Fruit fly (Drosophila melanogaster) whole organism, prepupa: ENCODE results near the gene Schip1.
A peak's percentile ranks its signal among the peaks of the same experiment; 100 is the strongest.

ENCODE experiments used
- CG10631 ChIP-seq: fragments of 200-800 bp; sonication (Bioruptor generic); optimal IDR thresholded peaks from 2 replicates; lab custom pipeline; 2016; ENCODE audit warnings: missing biosample characterization, missing genetic modification characterization
- CG10669 ChIP-seq: fragments of 200-800 bp; sonication (Bioruptor generic); optimal IDR thresholded peaks from 3 replicates; lab custom pipeline; 2018; ENCODE audit warnings: missing biosample characterization, mild to moderate bottlenecking, missing genetic modification characterization, moderate library complexity
- CG15336 ChIP-seq: fragments of 200-800 bp; sonication (Bioruptor generic); IDR thresholded peaks from 2 replicates; pipeline ENCODE4 v1.3.6; 2022; ENCODE audit warnings: missing biosample characterization, missing genetic modification characterization
- CG16779 ChIP-seq: fragments of 200-800 bp; sonication (Bioruptor generic); optimal IDR thresholded peaks from 3 replicates; lab custom pipeline; 2017; ENCODE audit warnings: missing biosample characterization, mild to moderate bottlenecking, missing genetic modification characterization
- CG3032 ChIP-seq: fragments of 200-800 bp; optimal IDR thresholded peaks from 2 replicates; lab custom pipeline; 2019; ENCODE audit warnings: missing biosample characterization, mild to moderate bottlenecking, missing genetic modification characterization, moderate library complexity
- CG34406 ChIP-seq: fragments of 200-800 bp; sonication (Bioruptor generic); optimal IDR thresholded peaks from 3 replicates; lab custom pipeline; 2016; ENCODE audit warnings: missing biosample characterization, missing genetic modification characterization
- CG6163 ChIP-seq: fragments of 200-800 bp; sonication (Bioruptor generic); IDR thresholded peaks from 3 replicates; pipeline ENCODE4 v1.3.6; 2022; ENCODE audit warnings: missing biosample characterization, missing genetic modification characterization
- CG6276 ChIP-seq: fragments of 200-800 bp; sonication (Bioruptor generic); optimal IDR thresholded peaks from 2 replicates; lab custom pipeline; 2017; ENCODE audit warnings: missing biosample characterization, mild to moderate bottlenecking, missing genetic modification characterization
- CG6792 ChIP-seq: fragments of 200-800 bp; sonication (Bioruptor generic); optimal IDR thresholded peaks from 3 replicates; lab custom pipeline; 2016; ENCODE audit warnings: missing biosample characterization, missing genetic modification characterization
- CG6808 ChIP-seq: fragments of 200-800 bp; sonication (Bioruptor generic); optimal IDR thresholded peaks from 3 replicates; lab custom pipeline; 2017; ENCODE audit warnings: missing biosample characterization, missing genetic modification characterization, mild to moderate bottlenecking, moderate library complexity, missing genetic modification reagents
- CG6854 ChIP-seq: fragments of 200-800 bp; sonication (Bioruptor generic); optimal IDR thresholded peaks from 2 replicates; lab custom pipeline; 2017; ENCODE audit warnings: missing biosample characterization, mild to moderate bottlenecking, missing genetic modification characterization
- CG7368 ChIP-seq: fragments of 200-800 bp; sonication (Bioruptor generic); optimal IDR thresholded peaks from 3 replicates; lab custom pipeline; 2016; ENCODE audit warnings: missing biosample characterization, missing genetic modification characterization
- CG8119 ChIP-seq: fragments of 200-800 bp; sonication (Bioruptor generic); IDR thresholded peaks from 3 replicates; pipeline ENCODE4 v1.3.6; 2022; ENCODE audit warnings: missing biosample characterization, missing genetic modification characterization
- Eip78C ChIP-seq: fragments of 200-800 bp; sonication (Bioruptor generic); peaks from one replicate; lab custom pipeline; 2016; ENCODE audit warnings: missing biosample characterization, missing genetic modification characterization
- Eip93F ChIP-seq: fragments of 200-800 bp; sonication (Bioruptor generic); optimal IDR thresholded peaks from 2 replicates; lab custom pipeline; 2016; ENCODE audit warnings: missing biosample characterization, mild to moderate bottlenecking, missing genetic modification characterization
- Ets96B ChIP-seq: fragments of 200-800 bp; optimal IDR thresholded peaks from 2 replicates; lab custom pipeline; 2019; ENCODE audit warnings: missing biosample characterization, mild to moderate bottlenecking, missing genetic modification characterization, moderate library complexity
- Gug ChIP-seq: fragments of 200-800 bp; sonication (Bioruptor generic); IDR thresholded peaks from 2 replicates; pipeline ENCODE4 v1.3.6; 2022; ENCODE audit warnings: missing biosample characterization, missing genetic modification characterization
- Hr38 ChIP-seq: sonication (Bioruptor generic); optimal IDR thresholded peaks from 2 replicates; lab custom pipeline; 2016; ENCODE audit warnings: missing biosample characterization, missing genetic modification characterization
- Hr39 ChIP-seq: fragments of 200-800 bp; sonication (Bioruptor generic); optimal IDR thresholded peaks from 2 replicates; lab custom pipeline; 2016; ENCODE audit warnings: missing biosample characterization, missing genetic modification characterization
- Hr4 ChIP-seq: fragments of 200-800 bp; sonication (Bioruptor generic); optimal IDR thresholded peaks from 3 replicates; lab custom pipeline; 2016; ENCODE audit warnings: missing biosample characterization, missing genetic modification characterization
- Lpt ChIP-seq: fragments of 200-800 bp; sonication (Bioruptor generic); optimal IDR thresholded peaks from 3 replicates; lab custom pipeline; 2016; ENCODE audit warnings: missing biosample characterization, missing genetic modification characterization
- Met ChIP-seq: fragments of 200-800 bp; sonication (Bioruptor generic); optimal IDR thresholded peaks from 3 replicates; lab custom pipeline; 2016; ENCODE audit warnings: missing biosample characterization, missing genetic modification characterization
- Smox ChIP-seq: fragments of 200-800 bp; sonication (Bioruptor generic); optimal IDR thresholded peaks from 3 replicates; lab custom pipeline; 2016; ENCODE audit warnings: missing biosample characterization, missing genetic modification characterization
- Sox102F ChIP-seq: fragments of 200-800 bp; sonication (Bioruptor generic); optimal IDR thresholded peaks from 2 replicates; lab custom pipeline; 2016; ENCODE audit warnings: missing biosample characterization, mild to moderate bottlenecking, missing genetic modification characterization
- achi ChIP-seq: fragments of 200-800 bp; sonication (Bioruptor generic); optimal IDR thresholded peaks from 3 replicates; lab custom pipeline; 2016; ENCODE audit warnings: missing biosample characterization, missing genetic modification characterization
- cyc ChIP-seq: fragments of 200-800 bp; sonication (Bioruptor generic); optimal IDR thresholded peaks from 3 replicates; lab custom pipeline; 2016; ENCODE audit warnings: missing biosample characterization, missing genetic modification characterization
- dac ChIP-seq: fragments of 200-800 bp; sonication (Bioruptor generic); optimal IDR thresholded peaks from 2 replicates; lab custom pipeline; 2017; ENCODE audit warnings: missing biosample characterization, mild to moderate bottlenecking, missing genetic modification characterization
- dsx ChIP-seq: fragments of 200-800 bp; optimal IDR thresholded peaks from 3 replicates; lab custom pipeline; 2019; ENCODE audit warnings: missing biosample characterization, mild to moderate bottlenecking, missing genetic modification characterization, moderate library complexity; ENCODE audit not compliant: poor library complexity, severe bottlenecking
- esn ChIP-seq: fragments of 200-800 bp; sonication (Bioruptor generic); optimal IDR thresholded peaks from 2 replicates; lab custom pipeline; 2016; ENCODE audit warnings: missing biosample characterization, mild to moderate bottlenecking, missing genetic modification characterization, moderate library complexity
- fd59A ChIP-seq: fragments of 200-800 bp; sonication (Bioruptor generic); optimal IDR thresholded peaks from 2 replicates; lab custom pipeline; 2017; ENCODE audit warnings: missing biosample characterization, mild to moderate bottlenecking, missing genetic modification characterization, missing genetic modification reagents
- fkh ChIP-seq: fragments of 200-800 bp; sonication (Bioruptor generic); optimal IDR thresholded peaks from 3 replicates; lab custom pipeline; 2017; ENCODE audit warnings: missing biosample characterization, mild to moderate bottlenecking, missing genetic modification characterization, moderate library complexity
- net ChIP-seq: fragments of 200-800 bp; sonication (Bioruptor generic); optimal IDR thresholded peaks from 3 replicates; lab custom pipeline; 2016; ENCODE audit warnings: missing biosample characterization, missing genetic modification characterization
- spab ChIP-seq: fragments of 200-800 bp; sonication (Bioruptor generic); optimal IDR thresholded peaks from 2 replicates; lab custom pipeline; 2017; ENCODE audit warnings: missing biosample characterization, mild to moderate bottlenecking, missing genetic modification characterization, missing genetic modification reagents
- ss ChIP-seq, 2 experiments: fragments of 200-800 bp; sonication (Bioruptor generic); optimal IDR thresholded peaks; 2 replicates in 1 of 2; 3 replicates in 1 of 2; lab custom pipeline; 2017 to 2018; ENCODE audit warnings: mild to moderate bottlenecking in 2 of 2, missing biosample characterization in 2 of 2, missing genetic modification characterization in 2 of 2, moderate library complexity in 1 of 2
- svp ChIP-seq: fragments of 200-800 bp; sonication (Bioruptor generic); peaks from one replicate; lab custom pipeline; 2016; ENCODE audit warnings: missing biosample characterization, missing genetic modification characterization
- topi ChIP-seq: fragments of 200-800 bp; sonication (Bioruptor generic); optimal IDR thresholded peaks from 3 replicates; lab custom pipeline; 2016; ENCODE audit warnings: missing biosample characterization, missing genetic modification characterization
- vri ChIP-seq: fragments of 200-800 bp; sonication (Bioruptor generic); optimal IDR thresholded peaks from 3 replicates; lab custom pipeline; 2016; ENCODE audit warnings: missing biosample characterization, mild to moderate bottlenecking, missing genetic modification characterization

Schip1 gene

dm6 chr2L:10331066-10331847, at the start of gene Schip1, which contains the start of gene Cox10:
Schip1 (minus strand) TSS chr2L:10331116.
Cox10 (plus strand) TSS chr2L:10331471.
- no peak for TF ChIP-seq CG6276 (GFP tag; lab: Kevin White, UChicago)
- no peak for TF ChIP-seq dac
- TF ChIP-seq CG3032 (tag; lab: Kevin White, UChicago), result peak; percentile 12
- TF ChIP-seq net, result no peak
- TF ChIP-seq CG10631, result no peak
- no peak for TF ChIP-seq topi
- TF ChIP-seq vri, result peak; percentile 39
- TF ChIP-seq CG6163 (GFP tag; lab: Robert Waterston, UW), result no peak
- TF ChIP-seq dsx, result peak; percentile 86
- no peak for TF ChIP-seq Hr38
- no peak for TF ChIP-seq Met (GFP tag; lab: Kevin White, UChicago)
- TF ChIP-seq CG7368 (GFP tag; lab: Kevin White, UChicago), result no peak
- TF ChIP-seq Ets96B (tag; lab: Kevin White, UChicago), result no peak

dm6 chr2L:10379865-10380264, 48.9 kb upstream of the Schip1 start, which contains the start of gene gny:
gny (plus strand) TSS chr2L:10380103.
- TF ChIP-seq cyc (GFP tag; lab: Kevin White, UChicago) (no peak), Eip78C (GFP tag; lab: Kevin White, UChicago) (peak; percentile 18)
- TF ChIP-seq, all 60 proteins: peak for 1

dm6 chr2L:10378631-10379030, 47.7 kb upstream of the Schip1 start:
- TF ChIP-seq Hr4 (no peak), topi (no peak), CG16779 (tag; lab: Kevin White, UChicago) (no peak)

- TF ChIP-seq CG6854 (GFP tag; lab: Kevin White, UChicago) (no peak), Sox102F (GFP tag; lab: Kevin White, UChicago) (no peak), CG6808 (GFP tag; lab: Kevin White, UChicago) (no peak), CG6276 (GFP tag; lab: Kevin White, UChicago) (no peak), svp (GFP tag; lab: Kevin White, UChicago) (no peak), fd59A (GFP tag; lab: Kevin White, UChicago) (no peak), ss (GFP tag; optimal IDR thresholded peaks at IDR 0.05; lab: Kevin White, UChicago) (no peak), Met (GFP tag; lab: Kevin White, UChicago) (no peak), topi (no peak), Hr39 (GFP tag; lab: Kevin White, UChicago) (no peak), spab (no peak), Eip93F (GFP tag; lab: Kevin White, UChicago) (no peak)
Measured at dm6 chr2L:10376276-10376675, 45.4 kb upstream of the Schip1 start.

dm6 chr2L:10375464-10376236, 44.7 kb upstream of the Schip1 start, which contains the start of the genes CG33303 and dpr19:
CG33303 (minus strand) TSS chr2L:10375757.
dpr19 (plus strand) TSS chr2L:10376168.
- TF ChIP-seq Eip78C (GFP tag; lab: Kevin White, UChicago) (peak; percentile 70), Ets96B (tag; lab: Kevin White, UChicago) (peak; percentile 60), achi (GFP tag; lab: Kevin White, UChicago) (peak; percentile 8), CG34406 (GFP tag; lab: Kevin White, UChicago) (peak; percentile 51), Hr39 (GFP tag; lab: Kevin White, UChicago) (no peak), dac (no peak), CG15336 (GFP tag; lab: Robert Waterston, UW) (peak; percentile 79), CG6792 (GFP tag; lab: Kevin White, UChicago) (peak; percentile 37), Lpt (GFP tag; lab: Kevin White, UChicago) (no peak), CG6808 (GFP tag; lab: Kevin White, UChicago) (peak; percentile 24), esn (GFP tag; lab: Kevin White, UChicago) (peak; percentile 49), CG8119 (GFP tag; lab: Robert Waterston, UW) (peak; percentile 67; the same call in 2 of the 3 replicates), Met (GFP tag; lab: Kevin White, UChicago) (no peak), Gug (peak; percentile 22; the same call in 1 of the 2 replicates), CG10631 (peak; percentile 46), CG10669 (peak; percentile 7), CG6854 (GFP tag; lab: Kevin White, UChicago) (peak; percentile 43), fkh (GFP tag; lab: Kevin White, UChicago) (no peak), dsx (peak; percentile 36), Smox (GFP tag; lab: Kevin White, UChicago) (no peak), CG3032 (tag; lab: Kevin White, UChicago) (peak; percentile 65), Sox102F (GFP tag; lab: Kevin White, UChicago) (no peak)
- TF ChIP-seq, all 60 proteins: peak for 15
